Fruit fly (Drosophila melanogaster) S2 (cell line): ENCODE data around the gene CG34107.

ENCODE experiments used
- CG8478 ChIP-seq: fragments of >200 bp; optimal IDR thresholded peaks from 2 replicates; lab custom pipeline; 2018
- CTCF ChIP-seq, 2 experiments: fragments of >200 bp; optimal IDR thresholded peaks; 2 replicates each; lab custom pipeline; 2018

DNA sequence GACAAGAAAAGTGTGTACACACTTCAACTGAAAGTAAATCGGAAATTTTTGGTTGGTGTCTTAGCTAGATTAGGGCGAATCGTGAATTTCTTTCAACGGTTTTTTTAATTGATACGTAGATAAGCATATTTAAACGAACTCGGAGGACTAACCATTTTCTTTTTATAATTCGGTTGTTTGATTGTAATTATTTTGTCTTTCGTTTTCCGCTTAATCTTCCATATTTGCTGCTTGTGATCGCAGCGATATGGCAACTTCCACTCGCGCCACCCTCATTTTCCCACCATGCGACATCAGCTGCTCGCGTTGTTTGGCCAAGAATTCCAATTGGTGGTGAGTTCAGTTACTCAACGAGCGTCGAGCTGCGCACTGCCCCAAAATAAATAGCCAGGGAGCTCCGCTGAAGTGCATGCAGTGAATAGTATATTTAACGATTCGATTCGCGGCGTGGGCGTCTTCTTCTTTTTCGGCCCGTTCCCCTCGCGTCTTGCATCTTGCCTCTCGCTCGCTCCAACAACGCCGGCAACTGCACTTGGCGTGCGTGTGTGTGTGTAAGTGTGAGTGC, 39.3 kb downstream of the CG34107 start, which contains the start of gene Nuak:
- TF ChIP-seq CG8478, result no peak
- no peak for TF ChIP-seq CTCF (optimal IDR thresholded peaks at IDR 0.05; lab: Kevin White, UChicago)
